Fruit fly (Drosophila melanogaster) whole organism, embryonic: Measurements from ENCODE around the gene CG7557.

Experiments used
- ATbp ChIP-seq: fragments of 200-800 bp; sonication (Bioruptor generic); optimal IDR thresholded peaks from 2 replicates; lab custom pipeline; 2017; ENCODE audit warnings: missing biosample characterization, mild to moderate bottlenecking, missing genetic modification characterization, missing genetic modification reagents
- Adf1 ChIP-seq: fragments of 200-800 bp; sonication (Bioruptor generic); IDR thresholded peaks from 2 replicates; pipeline ENCODE4 v1.3.6; 2022; ENCODE audit warnings: missing biosample characterization, missing genetic modification characterization
- CG1024 ChIP-seq: fragments of 200-800 bp; sonication (Bioruptor generic); IDR thresholded peaks from 2 replicates; pipeline ENCODE4 v1.3.6; 2022; ENCODE audit warnings: missing biosample characterization, missing genetic modification characterization
- CG10979 ChIP-seq: fragments of 200-800 bp; sonication (Bioruptor generic); optimal IDR thresholded peaks from 2 replicates; lab custom pipeline; 2018; ENCODE audit warnings: missing biosample characterization, mild to moderate bottlenecking, missing genetic modification characterization, moderate library complexity
- CG11456 ChIP-seq: fragments of 200-800 bp; sonication (Bioruptor generic); IDR thresholded peaks from 3 replicates; pipeline ENCODE4 v1.3.6; 2022; ENCODE audit warnings: missing biosample characterization, missing genetic modification characterization
- CG11504 ChIP-seq: fragments of 200-800 bp; sonication (Bioruptor generic); optimal IDR thresholded peaks from 3 replicates; lab custom pipeline; 2019; ENCODE audit warnings: missing biosample characterization, mild to moderate bottlenecking, missing genetic modification characterization, moderate library complexity
- CG12391 ChIP-seq: fragments of 200-800 bp; sonication (Bioruptor generic); optimal IDR thresholded peaks from 3 replicates; lab custom pipeline; 2018; ENCODE audit warnings: missing biosample characterization, mild to moderate bottlenecking, missing genetic modification characterization, moderate library complexity
- CG12942 ChIP-seq: fragments of 200-800 bp; sonication (Bioruptor generic); optimal IDR thresholded peaks from 3 replicates; lab custom pipeline; 2016; ENCODE audit warnings: missing biosample characterization, missing genetic modification characterization
- CG14710 ChIP-seq: fragments of 200-800 bp; sonication (Bioruptor generic); optimal IDR thresholded peaks from 3 replicates; lab custom pipeline; 2019; ENCODE audit warnings: missing biosample characterization, mild to moderate bottlenecking, missing genetic modification characterization, moderate library complexity
- CG16779 ChIP-seq: fragments of 200-800 bp; sonication (Bioruptor generic); IDR thresholded peaks from 2 replicates; pipeline ENCODE4 v1.3.6; 2022; ENCODE audit warnings: missing biosample characterization, missing genetic modification characterization
- CG17328 ChIP-seq: fragments of 200-800 bp; sonication (Bioruptor generic); IDR thresholded peaks from 2 replicates; pipeline ENCODE4 v1.3.6; 2022; ENCODE audit warnings: missing biosample characterization, missing genetic modification characterization
- CG17385 ChIP-seq: fragments of 200-800 bp; sonication (Bioruptor generic); optimal IDR thresholded peaks from 3 replicates; lab custom pipeline; 2018; ENCODE audit warnings: missing biosample characterization, mild to moderate bottlenecking, missing genetic modification characterization
- CG18262 ChIP-seq: fragments of 200-800 bp; optimal IDR thresholded peaks from 3 replicates; lab custom pipeline; 2019; ENCODE audit warnings: missing biosample characterization, mild to moderate bottlenecking, missing genetic modification characterization, moderate library complexity
- CG2199 ChIP-seq: fragments of 200-800 bp; sonication (Bioruptor generic); IDR thresholded peaks from 3 replicates; pipeline ENCODE4 v1.3.6; 2022; ENCODE audit warnings: missing biosample characterization, missing genetic modification characterization
- CG30020 ChIP-seq: fragments of 200-800 bp; optimal IDR thresholded peaks from 2 replicates; lab custom pipeline; 2019; ENCODE audit warnings: missing biosample characterization, mild to moderate bottlenecking, missing genetic modification characterization, moderate library complexity
- CG31365 ChIP-seq: fragments of 200-800 bp; sonication (Bioruptor generic); optimal IDR thresholded peaks from 2 replicates; lab custom pipeline; 2018; ENCODE audit warnings: missing biosample characterization, mild to moderate bottlenecking, missing genetic modification characterization
- CG4707 ChIP-seq: fragments of 200-800 bp; sonication (Bioruptor generic); optimal IDR thresholded peaks from 2 replicates; lab custom pipeline; 2018; ENCODE audit warnings: missing biosample characterization, mild to moderate bottlenecking, missing genetic modification characterization, moderate library complexity
- CG4854 ChIP-seq: fragments of 200-800 bp; sonication (Bioruptor generic); optimal IDR thresholded peaks from 2 replicates; lab custom pipeline; 2016; ENCODE audit warnings: missing biosample characterization, missing genetic modification characterization, inconsistent platforms
- CG6683 ChIP-seq: fragments of 200-800 bp; sonication (Bioruptor generic); optimal IDR thresholded peaks from 2 replicates; lab custom pipeline; 2017; ENCODE audit warnings: missing biosample characterization, mild to moderate bottlenecking, missing genetic modification characterization, missing genetic modification reagents
- CG6765 ChIP-seq: fragments of 200-800 bp; sonication (Bioruptor generic); optimal IDR thresholded peaks from 3 replicates; lab custom pipeline; 2017; ENCODE audit warnings: missing biosample characterization, mild to moderate bottlenecking, missing genetic modification characterization
- CG7556 ChIP-seq: fragments of 200-800 bp; sonication (Bioruptor generic); optimal IDR thresholded peaks from 2 replicates; lab custom pipeline; 2017; ENCODE audit warnings: missing biosample characterization, mild to moderate bottlenecking, missing genetic modification characterization
- CG7839 ChIP-seq: fragments of 200-800 bp; sonication (Bioruptor generic); optimal IDR thresholded peaks from 3 replicates; lab custom pipeline; 2018; ENCODE audit warnings: missing biosample characterization, mild to moderate bottlenecking, missing genetic modification characterization, moderate library complexity
- CG8359 ChIP-seq: fragments of 200-800 bp; sonication (Bioruptor generic); optimal IDR thresholded peaks from 2 replicates; lab custom pipeline; 2017; ENCODE audit warnings: missing biosample characterization, mild to moderate bottlenecking, missing genetic modification characterization, borderline replicate concordance
- CG9609 ChIP-seq: fragments of 200-800 bp; sonication (Bioruptor generic); optimal IDR thresholded peaks from 3 replicates; lab custom pipeline; 2016; ENCODE audit warnings: missing biosample characterization, missing genetic modification characterization
- CG9817 ChIP-seq: fragments of 200-800 bp; sonication (Bioruptor generic); optimal IDR thresholded peaks from 2 replicates; lab custom pipeline; 2018; ENCODE audit warnings: missing biosample characterization, mild to moderate bottlenecking, missing genetic modification characterization, moderate library complexity
- CTCF ChIP-seq: fragments of 200-800 bp; sonication (Bioruptor generic); optimal IDR thresholded peaks from 2 replicates; lab custom pipeline; 2017; ENCODE audit warnings: missing biosample characterization, mild to moderate bottlenecking, missing genetic modification characterization, moderate library complexity
- Dbx ChIP-seq: fragments of 200-800 bp; sonication (Bioruptor generic); IDR thresholded peaks from 3 replicates; pipeline ENCODE4 v1.3.6; 2022; ENCODE audit warnings: missing biosample characterization, missing genetic modification characterization
- HmgD ChIP-seq: fragments of 200-800 bp; sonication (Bioruptor generic); optimal IDR thresholded peaks from 3 replicates; lab custom pipeline; 2016; ENCODE audit warnings: missing biosample characterization, missing genetic modification characterization
- Kr ChIP-seq: fragments of 200-800 bp; sonication (Bioruptor generic); optimal IDR thresholded peaks from 2 replicates; lab custom pipeline; 2017; ENCODE audit warnings: missing biosample characterization, mild to moderate bottlenecking, missing genetic modification characterization
- MESR4 ChIP-seq: fragments of 200-800 bp; sonication (Bioruptor generic); optimal IDR thresholded peaks from 2 replicates; lab custom pipeline; 2018; ENCODE audit warnings: missing biosample characterization, mild to moderate bottlenecking, missing genetic modification characterization, moderate library complexity
- Opbp ChIP-seq: fragments of 200-800 bp; sonication (Bioruptor generic); IDR thresholded peaks from 3 replicates; pipeline ENCODE4 v1.3.6; 2022; ENCODE audit warnings: missing biosample characterization, missing genetic modification characterization; ENCODE audit not compliant: partially characterized antibody
- Rfx ChIP-seq: fragments of 200-800 bp; sonication (Bioruptor generic); IDR thresholded peaks from 2 replicates; pipeline ENCODE4 v1.3.6; 2022; ENCODE audit warnings: missing biosample characterization, missing genetic modification characterization
- ap ChIP-seq: fragments of 200-800 bp; sonication (Bioruptor generic); IDR thresholded peaks from 2 replicates; pipeline ENCODE4 v1.3.6; 2022; ENCODE audit warnings: missing biosample characterization, missing genetic modification characterization
- bowl ChIP-seq: fragments of 200-800 bp; sonication (Bioruptor generic); IDR thresholded peaks from 2 replicates; pipeline ENCODE4 v1.3.6; 2022; ENCODE audit warnings: missing biosample characterization, missing genetic modification characterization
- chif ChIP-seq, 2 experiments: fragments of 200-800 bp; sonication (Bioruptor generic); optimal IDR thresholded peaks; 3 replicates each; lab custom pipeline; 2016; ENCODE audit warnings: missing biosample characterization in 2 of 2, missing genetic modification characterization in 2 of 2
- dmrt99B ChIP-seq: fragments of 200-800 bp; sonication (Bioruptor generic); optimal IDR thresholded peaks from 2 replicates; lab custom pipeline; 2018; ENCODE audit warnings: missing biosample characterization, mild to moderate bottlenecking, missing genetic modification characterization, moderate library complexity
- emc ChIP-seq: fragments of 200-800 bp; sonication (Bioruptor generic); optimal IDR thresholded peaks from 2 replicates; lab custom pipeline; 2016; ENCODE audit warnings: missing biosample characterization, missing genetic modification characterization
- en ChIP-seq: fragments of 200-800 bp; sonication (Bioruptor generic); optimal IDR thresholded peaks from 2 replicates; lab custom pipeline; 2016; ENCODE audit warnings: missing biosample characterization, missing genetic modification characterization
- gce ChIP-seq: fragments of 200-800 bp; sonication (Bioruptor generic); IDR thresholded peaks from 3 replicates; pipeline ENCODE4 v1.3.6; 2022; ENCODE audit warnings: missing biosample characterization, missing genetic modification characterization
- gem ChIP-seq: fragments of 200-800 bp; sonication (Bioruptor generic); optimal IDR thresholded peaks from 2 replicates; lab custom pipeline; 2019; ENCODE audit warnings: missing biosample characterization, mild to moderate bottlenecking, missing genetic modification characterization, moderate library complexity
- grau ChIP-seq: fragments of 200-800 bp; optimal IDR thresholded peaks from 3 replicates; lab custom pipeline; 2019; ENCODE audit warnings: missing biosample characterization, mild to moderate bottlenecking, missing genetic modification characterization, moderate library complexity
- hkb ChIP-seq, 2 experiments: fragments of 200-800 bp in 1 of 2; fragments of >200 bp in 1 of 2; sonication (Bioruptor generic) in 1 of 2; IDR thresholded peaks in 1 of 2; optimal IDR thresholded peaks in 1 of 2; 2 replicates each; pipeline versions ENCODE4 v1.3.6 to Lab custom; 2017 to 2022; ENCODE audit warnings: missing biosample characterization in 1 of 2, missing genetic modification characterization in 1 of 2
- ind ChIP-seq: fragments of 200-800 bp; sonication (Bioruptor generic); optimal IDR thresholded peaks from 3 replicates; lab custom pipeline; 2016; ENCODE audit warnings: missing biosample characterization, missing genetic modification characterization
- lmd ChIP-seq: fragments of 200-800 bp; sonication (Bioruptor generic); IDR thresholded peaks from 2 replicates; pipeline ENCODE4 v1.3.6; 2022; ENCODE audit warnings: missing biosample characterization, missing genetic modification characterization
- mam ChIP-seq: fragments of 200-800 bp; sonication (Bioruptor generic); optimal IDR thresholded peaks from 3 replicates; lab custom pipeline; 2016; ENCODE audit warnings: missing biosample characterization, missing genetic modification characterization
- mirr ChIP-seq: fragments of 200-800 bp; sonication (Bioruptor generic); optimal IDR thresholded peaks from 3 replicates; lab custom pipeline; 2018; ENCODE audit warnings: missing biosample characterization, mild to moderate bottlenecking, missing genetic modification characterization
- otp ChIP-seq: fragments of 200-800 bp; sonication (Bioruptor generic); IDR thresholded peaks from 3 replicates; pipeline ENCODE4, ENCODE4 v1.3.6; 2022; ENCODE audit warnings: missing biosample characterization, missing genetic modification characterization
- pfk ChIP-seq: fragments of 200-800 bp; sonication (Bioruptor generic); optimal IDR thresholded peaks from 2 replicates; lab custom pipeline; 2018; ENCODE audit warnings: missing biosample characterization, mild to moderate bottlenecking, missing genetic modification characterization, moderate library complexity
- so ChIP-seq: fragments of 200-800 bp; sonication (Bioruptor generic); IDR thresholded peaks from 3 replicates; pipeline ENCODE4 v1.3.6; 2022; ENCODE audit warnings: missing biosample characterization, missing genetic modification characterization
- stc ChIP-seq: fragments of 200-800 bp; sonication (Bioruptor generic); IDR thresholded peaks from 2 replicates; pipeline ENCODE4 v1.3.6; 2022; ENCODE audit warnings: missing biosample characterization, missing genetic modification characterization
- trem ChIP-seq: fragments of 200-800 bp; optimal IDR thresholded peaks from 3 replicates; lab custom pipeline; 2019; ENCODE audit warnings: missing biosample characterization, mild to moderate bottlenecking, missing genetic modification characterization, moderate library complexity
- vvl ChIP-seq: fragments of 200-800 bp; sonication (Bioruptor generic); IDR thresholded peaks from 2 replicates; pipeline ENCODE4 v1.3.6; 2022; ENCODE audit warnings: missing biosample characterization, missing genetic modification characterization

Gene CG7557

DNA sequence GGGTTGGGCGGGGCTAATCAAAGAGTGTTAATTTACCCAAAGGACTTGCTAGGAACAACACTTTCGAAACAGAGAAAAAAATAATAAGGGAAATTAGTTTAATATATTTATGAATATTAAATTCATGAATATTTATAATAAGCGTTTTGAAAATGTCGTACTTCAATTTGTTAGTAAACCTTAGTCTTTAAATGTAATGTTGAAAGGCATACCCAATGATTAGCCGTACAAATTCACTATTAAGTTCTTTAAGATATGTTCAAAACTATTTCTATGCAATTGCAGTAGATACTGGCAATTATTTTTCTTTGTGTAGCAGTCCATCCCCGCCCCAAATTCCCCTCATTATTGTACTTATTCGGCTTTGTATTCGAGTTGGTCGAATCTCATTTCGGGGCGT lies 34.5 kb upstream of the CG7557 start (continued):
- TF ChIP-seq CG9817 (tag; lab: Kevin White, UChicago) (no peak), CG7556 (GFP tag; lab: Kevin White, UChicago) (peak; percentile 18), Adf1 (no peak), grau (tag; lab: Kevin White, UChicago) (peak; percentile 32), MESR4 (no peak), dmrt99B (tag; lab: Kevin White, UChicago) (peak; percentile 2), CG1024 (no peak), CG6765 (GFP tag; lab: Kevin White, UChicago) (no peak), mirr (no peak), CG7839 (tag; lab: Kevin White, UChicago) (peak; percentile 24)

DNA sequence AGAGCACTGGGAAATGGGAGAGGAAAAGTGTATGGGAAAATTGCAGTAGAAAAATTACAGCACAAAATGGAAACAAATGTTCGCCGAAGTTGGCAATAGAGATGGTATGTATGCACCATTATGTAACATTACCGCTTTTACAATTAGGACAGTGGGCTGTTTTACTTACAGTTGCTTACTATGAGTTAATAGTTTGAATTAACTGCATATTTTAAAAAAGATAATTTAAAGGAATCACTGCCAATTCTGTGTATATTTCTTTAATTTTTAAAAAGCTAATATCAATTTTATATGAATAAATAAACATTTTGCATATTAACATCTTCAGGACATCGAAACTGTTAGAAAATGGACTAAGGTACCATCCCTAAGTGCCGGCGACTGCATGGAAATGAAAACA lies 31.3 kb upstream of the CG7557 start:
- no peak for TF ChIP-seq ind (GFP tag; lab: Kevin White, UChicago)
- no peak for TF ChIP-seq mam
- no peak for TF ChIP-seq ap
- no peak for TF ChIP-seq CG17328 (GFP tag; lab: Robert Waterston, UW)
- TF ChIP-seq bowl (GFP tag; lab: Robert Waterston, UW): no peak
- no peak for TF ChIP-seq vvl (GFP tag; lab: Robert Waterston, UW)
- TF ChIP-seq en (GFP tag; lab: Kevin White, UChicago): no peak
- peak; percentile 19 for TF ChIP-seq CG10979 (tag; lab: Kevin White, UChicago)
- TF ChIP-seq CG31365 (tag; lab: Kevin White, UChicago): no peak
- no peak for TF ChIP-seq CG4854 (GFP tag; lab: Kevin White, UChicago)
- no peak for TF ChIP-seq chif (GFP tag; optimal IDR thresholded peaks at IDR 0.05; lab: Kevin White, UChicago)
- no peak for TF ChIP-seq CTCF
- TF ChIP-seq CG12942 (GFP tag; lab: Kevin White, UChicago): no peak
- no peak for TF ChIP-seq CG6683 (GFP tag; lab: Kevin White, UChicago)
- no peak for TF ChIP-seq emc (GFP tag; lab: Kevin White, UChicago)
- TF ChIP-seq lmd (GFP tag; lab: Robert Waterston, UW): no peak
- TF ChIP-seq Opbp: no peak
- no peak for TF ChIP-seq otp (GFP tag; lab: Robert Waterston, UW)
- no peak for TF ChIP-seq gce (GFP tag; lab: Robert Waterston, UW)
- TF ChIP-seq CG11504: peak; percentile 20
- no peak for TF ChIP-seq pfk (GFP tag; lab: Kevin White, UChicago)
- peak; percentile 49 for TF ChIP-seq CG18262 (tag; lab: Kevin White, UChicago)
- TF ChIP-seq Dbx (GFP tag; lab: Robert Waterston, UW): no peak
- TF ChIP-seq gem: peak; percentile 48
- TF ChIP-seq hkb (optimal IDR thresholded peaks at IDR 0.05; lab: Kevin White, UChicago): no peak
- TF ChIP-seq hkb (GFP tag; IDR thresholded peaks at IDR 0.05; lab: Robert Waterston, UW): no peak
- TF ChIP-seq Rfx (GFP tag; lab: Robert Waterston, UW): no peak
- peak; percentile 24 for TF ChIP-seq CG14710 (tag; lab: Kevin White, UChicago)
- no peak for TF ChIP-seq CG30020
- no peak for TF ChIP-seq CG9609 (GFP tag; lab: Kevin White, UChicago)
- TF ChIP-seq CG17385: no peak
- TF ChIP-seq Kr (GFP tag; lab: Kevin White, UChicago): no peak
- no peak for TF ChIP-seq CG16779 (GFP tag; lab: Robert Waterston, UW)
- no peak for TF ChIP-seq CG11456
- TF ChIP-seq ATbp (GFP tag; lab: Kevin White, UChicago): no peak
- no peak for TF ChIP-seq CG8359
- TF ChIP-seq HmgD (GFP tag; lab: Kevin White, UChicago): no peak
- TF ChIP-seq CG2199 (GFP tag; lab: Robert Waterston, UW): no peak
- peak; percentile 14 for TF ChIP-seq trem
- no peak for TF ChIP-seq so (GFP tag; lab: Robert Waterston, UW)
- no peak for TF ChIP-seq CG4707
- peak; percentile 23 for TF ChIP-seq CG12391 (tag; lab: Kevin White, UChicago)
- TF ChIP-seq stc (GFP tag; lab: Robert Waterston, UW): no peak
